Worm (Caenorhabditis elegans) whole organism, young adult: ENCODE results near the gene F09F9.5.

Experiments used
- F22D6.2 ChIP-seq: sonication (generic microtip); optimal IDR thresholded peaks from 2 replicates; lab custom pipeline; 2016; ENCODE audit warnings: mild to moderate bottlenecking, missing genetic modification characterization, missing compliant biosample characterization
- dox-1 ChIP-seq: fragments of 200-800 bp; sonication (Bioruptor generic); IDR thresholded peaks from 2 replicates; pipeline ENCODE4 v1.3.6; 2022; ENCODE audit warnings: missing genetic modification reagents, missing genetic modification characterization, missing compliant biosample characterization
- pha-4 ChIP-seq: fragments of 150-350 bp; sonication (generic microtip); optimal IDR thresholded peaks from 2 replicates; lab custom pipeline; 2014; ENCODE audit warnings: missing biosample characterization, missing genetic modification reagents, missing genetic modification characterization
- sea-2 ChIP-seq: fragments of 200-800 bp; sonication (Bioruptor generic); IDR thresholded peaks from 2 replicates; pipeline ENCODE4 v1.3.6; 2022; ENCODE audit warnings: missing genetic modification characterization, missing compliant biosample characterization
- ztf-26 ChIP-seq: sonication (generic microtip); optimal IDR thresholded peaks from 2 replicates; lab custom pipeline; 2017; ENCODE audit warnings: missing genetic modification characterization, missing compliant biosample characterization

DNA sequence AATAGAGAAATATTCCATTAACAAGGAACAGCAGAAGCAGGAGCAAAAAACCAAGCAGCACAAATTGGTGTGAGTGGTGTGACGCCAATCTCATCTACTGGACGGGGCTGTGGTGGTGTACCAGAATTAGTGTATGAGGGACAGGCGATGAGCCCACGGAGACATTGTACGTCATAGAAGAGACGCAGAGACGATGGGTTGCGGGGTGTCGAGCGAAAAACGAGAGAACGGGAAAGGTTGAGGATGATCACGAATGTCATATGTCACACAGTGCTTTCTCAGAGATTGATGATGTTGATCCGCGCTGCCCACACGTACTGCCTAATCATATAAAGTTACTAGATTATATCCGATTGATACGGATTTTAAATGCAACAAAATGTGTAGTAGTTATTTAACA, 40.2 kb downstream of the F09F9.5 start:
- TF ChIP-seq pha-4 (tag; lab: Kevin White, UChicago) (no peak), dox-1 (GFP tag; lab: Robert Waterston, UW) (no peak), F22D6.2 (tag; lab: Kevin White, UChicago) (no peak), sea-2 (GFP tag; lab: Robert Waterston, UW) (no peak), ztf-26 (tag; lab: Kevin White, UChicago) (no peak)
